Worm (Caenorhabditis elegans) whole organism, mixed stage, embryonic: Measurements from ENCODE around the gene srx-76.

Experiments
- ceh-43 ChIP-seq: fragments of 200-800 bp; sonication (Bioruptor generic); optimal IDR thresholded peaks from 2 replicates; lab custom pipeline; 2018; ENCODE audit warnings: mild to moderate bottlenecking, missing genetic modification characterization, moderate library complexity, missing compliant biosample characterization
- ceh-83 ChIP-seq: fragments of 200-800 bp; sonication (Bioruptor generic); optimal IDR thresholded peaks from 2 replicates; lab custom pipeline; 2018; ENCODE audit warnings: mild to moderate bottlenecking, missing genetic modification characterization, missing compliant biosample characterization
- cnd-1 ChIP-seq: fragments of 200-800 bp; sonication (Bioruptor generic); optimal IDR thresholded peaks from 2 replicates; lab custom pipeline; 2018; ENCODE audit warnings: mild to moderate bottlenecking, missing genetic modification characterization, missing compliant biosample characterization
- elt-1 ChIP-seq: sonication (generic microtip); optimal IDR thresholded peaks from 2 replicates; lab custom pipeline; 2017; ENCODE audit warnings: missing genetic modification characterization, mild to moderate bottlenecking, missing compliant biosample characterization, antibody characterized with exemption, moderate library complexity, borderline replicate concordance; ENCODE audit not compliant: insufficient read depth
- elt-3 ChIP-seq: fragments of 150-350 bp; optimal IDR thresholded peaks from 2 replicates; lab custom pipeline; 2014; ENCODE audit warnings: missing biosample characterization, missing genetic modification characterization
- flh-1 ChIP-seq: fragments of 200-800 bp; sonication (Bioruptor generic); optimal IDR thresholded peaks from 2 replicates; lab custom pipeline; 2018; ENCODE audit warnings: mild to moderate bottlenecking, missing genetic modification characterization, moderate library complexity, missing compliant biosample characterization
- lin-13 ChIP-seq: fragments of 150-350 bp; optimal IDR thresholded peaks from 2 replicates; lab custom pipeline; 2014; ENCODE audit warnings: missing biosample characterization, missing genetic modification characterization
- nhr-12 ChIP-seq: fragments of 150-350 bp; optimal IDR thresholded peaks from 2 replicates; lab custom pipeline; 2014; ENCODE audit warnings: missing biosample characterization, missing genetic modification characterization
- nhr-2 ChIP-seq: fragments of 150-350 bp; optimal IDR thresholded peaks from 2 replicates; lab custom pipeline; 2014; ENCODE audit warnings: missing biosample characterization, missing genetic modification characterization
- nhr-237 ChIP-seq: fragments of 150-350 bp; optimal IDR thresholded peaks from 2 replicates; lab custom pipeline; 2014; ENCODE audit warnings: missing biosample characterization, missing genetic modification characterization
- nhr-28 ChIP-seq: fragments of 150-350 bp; optimal IDR thresholded peaks from 2 replicates; lab custom pipeline; 2014; ENCODE audit warnings: missing biosample characterization, missing genetic modification characterization
- pha-4 ChIP-seq: fragments of 150-350 bp; optimal IDR thresholded peaks from 2 replicates; lab custom pipeline; 2018; ENCODE audit warnings: missing biosample characterization, missing genetic modification reagents, missing genetic modification characterization
- unc-39 ChIP-seq: fragments of 150-350 bp; optimal IDR thresholded peaks from 2 replicates; lab custom pipeline; 2014; ENCODE audit warnings: missing biosample characterization, missing genetic modification characterization
- unc-62 ChIP-seq: fragments of 150-350 bp; optimal IDR thresholded peaks from 2 replicates; lab custom pipeline; 2014; ENCODE audit warnings: missing biosample characterization, missing genetic modification reagents, missing genetic modification characterization

DNA sequence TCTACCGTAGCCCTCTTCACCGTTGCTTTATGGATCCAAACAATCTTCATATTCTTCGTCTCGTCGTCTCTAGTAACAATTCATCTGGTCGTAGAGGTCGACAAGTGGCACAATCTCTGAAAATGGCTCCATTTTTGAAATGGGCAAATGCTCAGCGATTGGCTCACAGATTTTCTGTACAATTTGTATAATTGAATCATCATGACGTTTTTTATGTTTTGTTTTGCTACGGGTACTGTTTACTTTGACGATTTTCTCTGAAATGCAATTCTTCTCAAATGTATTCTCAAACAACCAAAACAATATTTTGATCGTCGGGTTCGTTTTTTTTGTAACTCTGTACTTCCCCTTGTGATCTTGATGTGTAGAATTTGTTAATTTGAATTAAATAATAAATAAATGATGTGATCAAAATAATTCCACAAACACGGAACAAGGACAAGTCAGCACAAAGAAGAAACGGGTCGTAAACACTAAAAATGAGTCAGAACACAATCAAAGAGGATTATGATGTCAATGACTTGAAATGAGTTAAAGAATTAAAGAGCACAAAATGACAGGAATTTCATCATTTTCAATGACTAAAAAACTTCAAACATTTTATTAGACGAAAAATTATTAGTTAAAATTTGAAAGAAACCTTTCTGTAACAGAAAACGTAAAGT lies 29.6 kb upstream of the srx-76 start:
- TF ChIP-seq nhr-237 (no peak), lin-13 (tag; lab: Kevin White, UChicago) (no peak), cnd-1 (tag; lab: Kevin White, UChicago) (no peak), unc-62 (GFP tag; lab: Kevin White, UChicago) (no peak), elt-1 (tag; lab: Kevin White, UChicago) (no peak), nhr-12 (tag; lab: Kevin White, UChicago) (no peak), unc-39 (no peak), ceh-43 (GFP tag; lab: Kevin White, UChicago) (no peak), nhr-28 (tag; lab: Kevin White, UChicago) (no peak), elt-3 (tag; lab: Kevin White, UChicago) (no peak), flh-1 (GFP tag; lab: Kevin White, UChicago) (no peak), pha-4 (tag; lab: Kevin White, UChicago) (no peak), ceh-83 (GFP tag; lab: Kevin White, UChicago) (no peak), nhr-2 (tag; lab: Kevin White, UChicago) (no peak)
